Worm (Caenorhabditis elegans) whole organism, early embryonic: Measurements from ENCODE around the gene spin-1.
"Not testable (repeated sequence)": the region's sequence is repeated elsewhere in the genome, so short reads cannot be mapped to it uniquely, and the experiment has no call there.

ENCODE experiments used
- B0310.2 ChIP-seq: sonication (generic microtip); optimal IDR thresholded peaks from 2 replicates; lab custom pipeline; 2016; ENCODE audit warnings: mild to moderate bottlenecking, missing genetic modification characterization, missing compliant biosample characterization
- F13C5.2 ChIP-seq: sonication (generic microtip); optimal IDR thresholded peaks from 2 replicates; lab custom pipeline; 2017; ENCODE audit warnings: mild to moderate bottlenecking, missing genetic modification characterization, inconsistent platforms, missing compliant biosample characterization
- aly-1 ChIP-seq: sonication (generic microtip); optimal IDR thresholded peaks from 2 replicates; lab custom pipeline; 2016; ENCODE audit warnings: missing genetic modification characterization, missing compliant biosample characterization
- ama-1 ChIP-seq: fragments of 150-350 bp; optimal IDR thresholded peaks from 2 replicates; lab custom pipeline; 2014
- ceh-13 ChIP-seq: fragments of 200-800 bp; sonication (Bioruptor generic); optimal IDR thresholded peaks from 2 replicates; lab custom pipeline; 2018; ENCODE audit warnings: mild to moderate bottlenecking, missing genetic modification characterization, missing compliant biosample characterization
- ceh-36 ChIP-seq: sonication (generic microtip); optimal IDR thresholded peaks from 2 replicates; lab custom pipeline; 2016; ENCODE audit warnings: missing genetic modification characterization, inconsistent platforms, missing compliant biosample characterization
- ets-7 ChIP-seq: sonication (generic microtip); optimal IDR thresholded peaks from 2 replicates; lab custom pipeline; 2016; ENCODE audit warnings: missing genotype, missing genetic modification characterization, missing compliant biosample characterization
- flt-1 ChIP-seq: fragments of 200-800 bp; sonication (Bioruptor generic); IDR thresholded peaks from 2 replicates; pipeline ENCODE4 v1.3.6; 2022; ENCODE audit warnings: missing genetic modification characterization, missing compliant biosample characterization
- hmbx-1 ChIP-seq: sonication (generic microtip); optimal IDR thresholded peaks from 2 replicates; lab custom pipeline; 2016; ENCODE audit warnings: mild to moderate bottlenecking, missing genetic modification characterization, missing compliant biosample characterization
- hmg-4 ChIP-seq: fragments of 200-800 bp; sonication (Bioruptor generic); optimal IDR thresholded peaks from 2 replicates; lab custom pipeline; 2018; ENCODE audit warnings: mild to moderate bottlenecking, missing genetic modification characterization, missing compliant biosample characterization
- hnd-1 ChIP-seq: sonication (generic microtip); optimal IDR thresholded peaks from 2 replicates; lab custom pipeline; 2016; ENCODE audit warnings: missing genetic modification characterization, missing compliant biosample characterization
- pes-1 ChIP-seq: fragments of 200-800 bp; sonication (Bioruptor generic); IDR thresholded peaks from 2 replicates; pipeline ENCODE4 v1.3.6; 2022; ENCODE audit warnings: missing genetic modification reagents, missing genetic modification characterization, missing compliant biosample characterization
- scrt-1 ChIP-seq: fragments of 200-800 bp; sonication (Bioruptor generic); IDR thresholded peaks from 2 replicates; pipeline ENCODE4 v1.3.6; 2022; ENCODE audit warnings: missing genetic modification characterization, missing compliant biosample characterization
- sea-1 ChIP-seq: fragments of 200-800 bp; sonication (Bioruptor generic); conservative IDR thresholded peaks from 2 replicates; pipeline ENCODE4 v1.3.6; 2022; ENCODE audit warnings: missing genetic modification characterization, missing compliant biosample characterization
- tbx-11 ChIP-seq: fragments of 200-800 bp; sonication (Bioruptor generic); IDR thresholded peaks from 2 replicates; pipeline ENCODE4 v1.3.6; 2022; ENCODE audit warnings: missing genetic modification characterization, missing compliant biosample characterization
- tbx-37 ChIP-seq: fragments of 200-800 bp; sonication (Bioruptor generic); conservative IDR thresholded peaks from 2 replicates; pipeline ENCODE4 v1.3.6; 2022; ENCODE audit warnings: missing genetic modification reagents, missing genetic modification characterization, missing compliant biosample characterization
- tra-4 ChIP-seq: sonication (generic microtip); optimal IDR thresholded peaks from 2 replicates; lab custom pipeline; 2017; ENCODE audit warnings: missing genetic modification characterization, missing compliant biosample characterization

Gene spin-1

DNA sequence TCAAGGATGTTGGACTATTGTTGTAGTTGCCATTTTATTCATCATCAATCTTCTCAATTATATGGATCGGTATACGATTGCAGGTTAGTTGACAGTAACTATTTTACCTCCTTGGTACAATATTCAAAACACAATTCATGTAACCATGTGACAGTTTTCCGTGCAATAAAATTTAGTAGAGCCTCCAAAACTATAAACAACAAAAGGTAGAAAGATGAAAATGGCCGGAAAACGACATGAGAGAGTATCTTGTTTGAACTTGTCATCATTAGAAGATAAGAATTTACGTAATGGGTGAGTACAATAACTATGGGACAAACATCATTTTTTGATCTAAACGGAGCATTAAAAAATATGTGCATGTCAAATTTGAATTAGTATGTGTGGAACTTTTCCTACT, 357 bp downstream of the spin-1 start:
- TF ChIP-seq ama-1 (lab: Kevin White, UChicago) (no peak), tra-4 (no peak), flt-1 (no peak), tbx-11 (GFP tag; lab: Robert Waterston, UW) (no peak), pes-1 (no peak), ceh-36 (tag; lab: Kevin White, UChicago) (no peak), ets-7 (tag; lab: Kevin White, UChicago) (no peak), F13C5.2 (tag; lab: Kevin White, UChicago) (no peak), hmg-4 (GFP tag; lab: Kevin White, UChicago) (no peak), hnd-1 (tag; lab: Kevin White, UChicago) (no peak), sea-1 (GFP tag; lab: Robert Waterston, UW) (no peak), aly-1 (tag; lab: Kevin White, UChicago) (no peak), ceh-13 (GFP tag; lab: Kevin White, UChicago) (no peak), hmbx-1 (no peak), tbx-37 (GFP tag; lab: Robert Waterston, UW) (no peak), B0310.2 (tag; lab: Kevin White, UChicago) (no peak), scrt-1 (GFP tag; lab: Robert Waterston, UW) (no peak)

DNA sequence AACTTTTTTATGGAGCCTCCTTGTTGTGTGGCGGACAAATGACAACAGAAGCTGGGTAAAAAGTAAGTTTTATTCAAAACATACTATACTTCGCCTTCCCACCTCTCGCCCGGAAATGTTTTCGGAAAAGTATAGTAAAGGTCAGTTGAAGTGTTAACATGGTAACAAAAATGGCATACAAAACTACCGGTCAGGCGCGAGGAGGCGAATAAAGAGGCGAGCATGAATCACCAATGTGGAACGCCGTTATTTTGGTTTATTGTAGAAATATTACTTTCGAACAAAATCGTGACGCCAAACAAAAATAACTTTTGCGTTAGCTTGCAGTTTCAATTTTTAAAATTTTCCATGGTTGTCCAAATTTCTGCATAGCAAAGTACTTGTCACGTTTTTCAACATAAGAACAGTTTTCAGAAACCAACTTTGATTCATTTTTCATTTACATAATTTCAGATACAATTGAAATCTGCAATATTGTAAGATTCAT, 2.8 kb downstream of the spin-1 start, which contains the start of gene C13C4.8:
Gene C13C4.8, plus strand, starts transcription at position 437 of the 487 bp plus-strand sequence.
- TF ChIP-seq F13C5.2 (tag; lab: Kevin White, UChicago) (no peak), hmbx-1 (no peak), aly-1 (tag; lab: Kevin White, UChicago) (no peak), sea-1 (GFP tag; lab: Robert Waterston, UW) (no peak), ceh-13 (GFP tag; lab: Kevin White, UChicago) (no peak), ceh-36 (tag; lab: Kevin White, UChicago) (no peak), tbx-37 (GFP tag; lab: Robert Waterston, UW) (no peak), hmg-4 (GFP tag; lab: Kevin White, UChicago) (no peak), B0310.2 (tag; lab: Kevin White, UChicago) (no peak), scrt-1 (GFP tag; lab: Robert Waterston, UW) (no peak), tra-4 (no peak)

DNA sequence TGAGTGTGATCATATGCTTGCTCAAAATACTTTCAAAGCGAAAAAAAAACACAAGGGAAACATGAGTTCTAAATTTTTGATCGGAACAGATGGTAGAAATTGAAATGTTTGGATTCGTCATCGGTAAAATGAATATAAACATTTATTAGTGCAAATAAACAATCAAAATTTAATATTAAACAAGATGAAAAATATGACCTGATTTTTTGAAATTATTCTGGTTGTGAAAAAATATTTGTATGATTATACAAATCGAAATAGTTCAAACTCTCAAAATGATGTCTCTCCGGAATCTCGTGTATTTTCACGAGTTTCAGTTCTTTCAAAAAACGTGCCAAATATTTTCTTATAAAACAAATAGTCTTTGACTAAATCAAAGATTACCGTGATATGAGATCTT, 5.6 kb downstream of the spin-1 start, which contains the start of gene C13C4.7:
Gene C13C4.7, minus strand, starts transcription at position 101 of the 400 bp plus-strand sequence.
- TF ChIP-seq ceh-13 (GFP tag; lab: Kevin White, UChicago) (no peak), ets-7 (tag; lab: Kevin White, UChicago) (no peak), F13C5.2 (tag; lab: Kevin White, UChicago) (no peak), pes-1 (no peak), hnd-1 (tag; lab: Kevin White, UChicago) (no peak), aly-1 (tag; lab: Kevin White, UChicago) (no peak), flt-1 (no peak), tbx-11 (GFP tag; lab: Robert Waterston, UW) (no peak), hmbx-1 (no peak), ceh-36 (tag; lab: Kevin White, UChicago) (no peak), tra-4 (no peak), B0310.2 (tag; lab: Kevin White, UChicago) (no peak), hmg-4 (GFP tag; lab: Kevin White, UChicago) (no peak), scrt-1 (GFP tag; lab: Robert Waterston, UW) (no peak), tbx-37 (GFP tag; lab: Robert Waterston, UW) (no peak), sea-1 (GFP tag; lab: Robert Waterston, UW) (no peak)

DNA sequence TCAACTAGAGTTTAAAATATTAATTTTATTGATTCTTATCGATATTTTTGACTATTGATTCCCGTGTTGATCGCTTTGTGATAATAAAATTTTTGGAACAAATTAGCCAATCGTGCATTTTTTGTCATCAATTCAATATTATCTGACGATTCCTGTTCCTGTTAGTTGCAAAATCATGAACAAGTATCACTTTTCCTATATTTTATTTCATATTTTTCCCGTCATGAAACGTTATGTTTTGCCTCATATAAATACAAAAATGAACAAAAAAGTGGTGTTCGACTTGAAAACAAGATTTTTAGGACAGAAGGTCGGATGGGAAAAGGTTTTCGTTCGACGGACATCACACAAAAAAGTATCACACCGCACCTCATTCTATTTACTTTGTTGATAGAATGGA, 6.5 kb downstream of the spin-1 start, which contains the start of gene C13C4.6:
Gene C13C4.6, plus strand, starts transcription at position 301 of the 400 bp plus-strand sequence.
- TF ChIP-seq tbx-37 (GFP tag; lab: Robert Waterston, UW) (no peak), ceh-13 (GFP tag; lab: Kevin White, UChicago) (no peak), sea-1 (GFP tag; lab: Robert Waterston, UW) (no peak), ets-7 (tag; lab: Kevin White, UChicago) (no peak), tbx-11 (GFP tag; lab: Robert Waterston, UW) (no peak), ama-1 (lab: Kevin White, UChicago) (no peak), B0310.2 (tag; lab: Kevin White, UChicago) (no peak), flt-1 (no peak), hmg-4 (GFP tag; lab: Kevin White, UChicago) (no peak), ceh-36 (tag; lab: Kevin White, UChicago) (no peak), hmbx-1 (no peak), aly-1 (tag; lab: Kevin White, UChicago) (no peak), pes-1 (no peak)

DNA sequence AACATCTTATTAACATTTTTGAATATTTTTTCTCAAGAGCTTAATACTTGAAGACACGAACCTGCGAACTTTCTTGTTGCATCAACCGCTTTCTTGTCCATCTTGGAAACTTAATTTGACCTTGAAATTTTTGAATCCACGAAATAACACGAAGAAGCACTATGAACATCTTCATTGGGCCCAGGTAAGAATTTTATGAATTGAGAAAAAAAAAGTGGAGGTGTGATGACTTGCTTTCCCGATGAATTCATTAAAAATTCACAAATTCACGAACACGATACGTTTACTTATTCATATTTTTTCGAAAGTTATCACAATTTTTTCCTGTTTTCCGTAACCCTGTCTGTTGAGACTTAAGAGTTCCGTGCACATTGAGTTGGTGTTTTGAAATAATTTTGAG, 15.9 kb downstream of the spin-1 start, which contains the start of gene C27A7.6:
Gene C27A7.6, minus strand, starts transcription at position 101 of the 400 bp plus-strand sequence.
- TF ChIP-seq tbx-11 (GFP tag; lab: Robert Waterston, UW); ama-1 (lab: Kevin White, UChicago); aly-1 (tag; lab: Kevin White, UChicago): not testable (repeated sequence)

DNA sequence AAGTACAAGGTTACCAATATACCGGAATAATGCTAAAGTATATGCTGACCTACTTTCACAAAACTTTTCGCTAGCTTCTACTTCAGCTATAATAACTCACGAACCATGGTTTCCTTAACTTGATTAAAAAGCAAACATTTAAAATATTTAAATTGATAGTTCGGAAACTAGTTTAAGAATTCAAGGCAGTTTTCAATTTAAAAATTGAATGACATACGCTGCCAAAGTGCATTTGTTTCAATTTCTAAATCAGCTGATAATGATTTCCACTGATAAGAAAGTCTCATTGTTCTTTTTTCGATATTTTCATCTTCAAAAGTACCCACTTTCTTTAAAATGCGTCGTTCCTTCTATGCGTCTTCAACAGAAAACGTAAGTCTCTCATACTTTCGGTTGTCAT, 16.4 kb downstream of the spin-1 start, which contains the start of gene enpp-1:
Gene enpp-1, plus strand, starts transcription at position 301 of the 400 bp plus-strand sequence.
- not testable (repeated sequence) for TF ChIP-seq tbx-37 (GFP tag; lab: Robert Waterston, UW); sea-1 (GFP tag; lab: Robert Waterston, UW); hnd-1 (tag; lab: Kevin White, UChicago)

DNA sequence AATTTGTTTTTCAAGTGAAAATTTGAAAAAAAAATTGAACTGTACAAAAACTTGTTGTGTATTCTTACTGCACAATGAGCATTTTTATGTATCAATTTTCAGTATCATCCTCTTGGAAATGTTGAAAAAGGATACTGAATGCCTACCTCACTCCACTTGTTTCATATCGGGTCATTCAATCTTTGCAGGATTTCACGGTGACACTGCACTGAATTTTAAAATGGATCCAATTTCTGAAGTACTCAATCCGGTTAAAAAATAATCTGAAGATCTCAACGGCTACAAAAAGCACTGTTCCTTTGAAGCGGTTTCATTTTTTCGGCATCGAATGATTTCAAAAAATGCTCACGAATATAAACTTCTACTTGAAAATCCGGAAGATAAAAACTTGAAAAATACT, 23.1 kb downstream of the spin-1 start:
- no peak for TF ChIP-seq ets-7 (tag; lab: Kevin White, UChicago)
- TF ChIP-seq tbx-37 (GFP tag; lab: Robert Waterston, UW), result no peak
